Fruit fly (Drosophila melanogaster): Measurements from ENCODE around the gene sbm.

DNA sequence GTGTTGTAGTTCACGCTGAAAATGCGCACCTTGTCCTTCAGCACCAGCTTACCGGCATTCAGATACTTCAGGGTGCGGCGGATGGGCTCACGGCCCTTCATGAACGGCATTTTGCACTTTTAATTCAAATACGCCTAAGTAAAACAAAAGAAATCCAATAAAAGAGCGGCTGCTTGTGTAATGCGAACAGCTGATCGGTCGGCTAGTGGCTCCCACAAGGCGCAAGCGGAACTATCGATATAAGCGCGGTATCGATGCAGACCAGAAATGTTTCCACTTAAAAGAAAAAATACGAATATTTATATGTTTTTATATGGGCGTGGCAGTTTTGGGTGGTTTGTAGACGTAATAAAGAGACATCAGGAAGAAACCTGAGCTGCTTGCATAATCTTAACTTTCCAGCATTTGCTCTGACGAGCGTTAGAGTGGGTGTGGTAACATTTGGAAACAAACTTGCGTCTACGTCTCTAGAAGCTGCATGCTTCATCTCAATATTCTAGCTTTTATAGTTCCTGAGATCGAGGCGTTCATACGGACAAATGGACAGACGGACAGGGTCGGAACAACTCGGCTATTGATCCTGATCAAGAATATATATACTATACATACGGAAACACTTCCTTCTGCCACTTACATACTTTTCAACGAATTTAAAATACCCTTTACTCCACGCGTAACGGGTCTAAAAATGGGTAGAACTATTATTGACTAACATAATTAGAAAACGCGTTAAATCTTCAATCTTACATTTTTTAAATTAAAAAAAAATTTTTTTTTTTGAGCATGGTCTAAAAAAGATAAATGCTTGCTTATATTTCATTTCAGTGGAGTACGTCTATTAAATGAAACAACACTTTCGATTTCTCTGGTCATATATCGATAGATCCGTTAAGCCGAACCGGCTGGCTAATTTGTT lies 19.3 kb downstream of the sbm start, which contains the start of the genes mRpS25 and nmdyn-D6:
- TF ChIP-seq Pif1A (GFP tag; optimal IDR thresholded peaks at IDR 0.05) (no peak), Pif1B (GFP tag; optimal IDR thresholded peaks at IDR 0.05) (no peak), CG10348 (GFP tag; IDR thresholded peaks at IDR 0.05) (no peak), CG9948 (tag; optimal IDR thresholded peaks at IDR 0.05) (peak; percentile 33), fd96Ca (GFP tag; IDR thresholded peaks at IDR 0.05) (0 out of 3 replicates have a peak, but pooled peaks have one; percentile 39), CG4496 (GFP tag; IDR thresholded peaks at IDR 0.05) (peak; percentile 47; the same call in 2 of the 3 replicates), CG12605 (GFP tag; IDR thresholded peaks at IDR 0.05) (no peak)

Data from whole organism, pupa.